Fruit fly (Drosophila melanogaster): ENCODE data around the gene CG42752.

dm6 chr2L:18740010-18740409, at the start of gene CG42752, which contains the start of gene CG15167:
- TF ChIP-seq CG9705 (GFP tag; optimal IDR thresholded peaks at IDR 0.05) (no peak), br (GFP tag; optimal IDR thresholded peaks at IDR 0.05) (no peak), Hr78 (GFP tag; optimal IDR thresholded peaks at IDR 0.05) (no peak)

Data from whole organism, wandering third instar larva.